Worm (Caenorhabditis elegans): ENCODE data around the gene K10H10.12.

K10H10.12 gene

ce11 chrII:14527104-14527503, 21.0 kb upstream of the K10H10.12 start:
- TF ChIP-seq unc-62 (GFP tag; optimal IDR thresholded peaks at IDR 0.05 in 1 of 2) = peak in 1 of 2 experiments; percentile 90
- no peak for TF ChIP-seq unc-62 (tag; optimal IDR thresholded peaks at IDR 0.05)
- no peak for TF ChIP-seq R02D3.7 (tag; optimal IDR thresholded peaks at IDR 0.05)

ce11 chrII:14525013-14525412, 18.9 kb upstream of the K10H10.12 start, which contains the start of gene F57C2.4:
TSS of gene F57C2.4 (plus strand) at chrII:14525313.
- TF ChIP-seq dmd-6 (GFP tag; IDR thresholded peaks at IDR 0.05) = no peak
- TF ChIP-seq rbr-2 (tag; optimal IDR thresholded peaks at IDR 0.05) = no peak
- TF ChIP-seq ZK546.5 (tag; optimal IDR thresholded peaks at IDR 0.05) = no peak
- no peak for TF ChIP-seq nhr-237 (tag; optimal IDR thresholded peaks at IDR 0.05)
- no peak for TF ChIP-seq daf-12 (tag; optimal IDR thresholded peaks at IDR 0.05)
- no peak for TF ChIP-seq lin-38 (GFP tag; IDR thresholded peaks at IDR 0.05)
- TF ChIP-seq nhr-41 (GFP tag; IDR thresholded peaks at IDR 0.05) = no peak
- TF ChIP-seq lin-1 (GFP tag; IDR thresholded peaks at IDR 0.05) = no peak

ce11 chrII:14523645-14524223, 17.6 kb upstream of the K10H10.12 start, which contains the start of gene pot-2:
TSS of gene pot-2 (plus strand) at chrII:14524173.
- TF ChIP-seq madf-5 (GFP tag; IDR thresholded peaks at IDR 0.05) (no peak), egl-43 (GFP tag; IDR thresholded peaks at IDR 0.05) (no peak), nhr-6 (tag; optimal IDR thresholded peaks at IDR 0.05) (no peak), F49E8.2 (tag; optimal IDR thresholded peaks at IDR 0.05; ENCODE audit: borderline replicate concordance) (no peak), spr-3 (GFP tag; optimal IDR thresholded peaks at IDR 0.05) (no peak), ceh-32 (tag; optimal IDR thresholded peaks at IDR 0.05; ENCODE audit: poor library complexity) (no peak), jun-1 (tag; optimal IDR thresholded peaks at IDR 0.05) (no peak), snpc-1.2 (GFP tag; IDR thresholded peaks at IDR 0.05) (no peak), unc-39 (tag; optimal IDR thresholded peaks at IDR 0.05) (no peak), ztf-11 (tag; optimal IDR thresholded peaks at IDR 0.05) (no peak), lin-38 (GFP tag; IDR thresholded peaks at IDR 0.05) (no peak), R02D3.7 (tag; optimal IDR thresholded peaks at IDR 0.05) (no peak), F26F4.8 (GFP tag; conservative IDR thresholded peaks at IDR 0.05) (no peak), ZK337.2 (GFP tag; IDR thresholded peaks at IDR 0.05) (no peak), lin-15B (tag; optimal IDR thresholded peaks at IDR 0.05) (no peak)

- no peak for TF ChIP-seq ctbp-1 (GFP tag; IDR thresholded peaks at IDR 0.05)
- TF ChIP-seq unc-62 (GFP tag; optimal IDR thresholded peaks at IDR 0.05 in 1 of 2) = peak in 1 of 2 experiments; percentile 93
- TF ChIP-seq unc-62 (tag; optimal IDR thresholded peaks at IDR 0.05) = no peak
Measured at ce11 chrII:14523070-14523572, 17.0 kb upstream of the K10H10.12 start, which contains the start of gene btb-20. TSS of gene btb-20 (minus strand) at chrII:14523522.

- TF ChIP-seq snpc-4 (tag; optimal IDR thresholded peaks at IDR 0.05) (no peak), D1046.2 (GFP tag; IDR thresholded peaks at IDR 0.05) (no peak), lim-7 (GFP tag; IDR thresholded peaks at IDR 0.05) (no peak), lin-29 (GFP tag; IDR thresholded peaks at IDR 0.05) (no peak), Y48G9A.11 (GFP tag; IDR thresholded peaks at IDR 0.05) (no peak), Y105C5A.15 (GFP tag; IDR thresholded peaks at IDR 0.05) (no peak), lir-3 (tag; optimal IDR thresholded peaks at IDR 0.05) (no peak)
Measured at ce11 chrII:14522037-14522436, 15.9 kb upstream of the K10H10.12 start, which contains the start of gene btb-19. TSS of gene btb-19 (minus strand) at chrII:14522137.

ce11 chrII:14515017-14515416, 8.9 kb upstream of the K10H10.12 start, which contains the start of gene K10H10.9:
TSS of gene K10H10.9 (minus strand) at chrII:14515117.
- TF ChIP-seq saeg-2 (GFP tag; IDR thresholded peaks at IDR 0.05) (no peak), lin-29 (GFP tag; IDR thresholded peaks at IDR 0.05) (no peak), mdl-1 (tag; optimal IDR thresholded peaks at IDR 0.05) (no peak), nhr-111 (GFP tag; optimal IDR thresholded peaks at IDR 0.05) (no peak), attf-4 (tag; optimal IDR thresholded peaks at IDR 0.05) (no peak), unc-130 (GFP tag; optimal IDR thresholded peaks at IDR 0.05) (no peak), snpc-4 (tag; optimal IDR thresholded peaks at IDR 0.05) (no peak), nhr-28 (tag; optimal IDR thresholded peaks at IDR 0.05) (no peak), F49E8.2 (tag; optimal IDR thresholded peaks at IDR 0.05; ENCODE audit: borderline replicate concordance) (no peak), daf-19 (GFP tag; conservative IDR thresholded peaks at IDR 0.05) (no peak), lin-39 (tag; optimal IDR thresholded peaks at IDR 0.05) (no peak), T20F7.1 (GFP tag; optimal IDR thresholded peaks at IDR 0.05) (no peak), tra-1 (GFP tag; IDR thresholded peaks at IDR 0.05) (no peak), Y105C5A.15 (GFP tag; IDR thresholded peaks at IDR 0.05) (no peak), dmd-6 (GFP tag; IDR thresholded peaks at IDR 0.05) (no peak), vab-7 (GFP tag; IDR thresholded peaks at IDR 0.05) (no peak)
